Worm (Caenorhabditis elegans): Measurements from ENCODE around the gene srx-1.

ce11 chrV:9016479-9016878 lies 13.0 kb downstream of the srx-1 start, which contains the start of gene oac-40:
- TF ChIP-seq blmp-1 (tag; optimal IDR thresholded peaks at IDR 0.05; ENCODE audit: insufficient read depth): no peak
- TF ChIP-seq mdl-1 (tag; optimal IDR thresholded peaks at IDR 0.05): no peak
- TF ChIP-seq nhr-11 (tag; optimal IDR thresholded peaks at IDR 0.05): no peak

Data from whole organism, L2 larva.